Fruit fly (Drosophila melanogaster): ENCODE results near the gene Nubp2.
A peak's percentile ranks its signal among the peaks of the same experiment; 100 is the strongest.

Nubp2 gene

DNA sequence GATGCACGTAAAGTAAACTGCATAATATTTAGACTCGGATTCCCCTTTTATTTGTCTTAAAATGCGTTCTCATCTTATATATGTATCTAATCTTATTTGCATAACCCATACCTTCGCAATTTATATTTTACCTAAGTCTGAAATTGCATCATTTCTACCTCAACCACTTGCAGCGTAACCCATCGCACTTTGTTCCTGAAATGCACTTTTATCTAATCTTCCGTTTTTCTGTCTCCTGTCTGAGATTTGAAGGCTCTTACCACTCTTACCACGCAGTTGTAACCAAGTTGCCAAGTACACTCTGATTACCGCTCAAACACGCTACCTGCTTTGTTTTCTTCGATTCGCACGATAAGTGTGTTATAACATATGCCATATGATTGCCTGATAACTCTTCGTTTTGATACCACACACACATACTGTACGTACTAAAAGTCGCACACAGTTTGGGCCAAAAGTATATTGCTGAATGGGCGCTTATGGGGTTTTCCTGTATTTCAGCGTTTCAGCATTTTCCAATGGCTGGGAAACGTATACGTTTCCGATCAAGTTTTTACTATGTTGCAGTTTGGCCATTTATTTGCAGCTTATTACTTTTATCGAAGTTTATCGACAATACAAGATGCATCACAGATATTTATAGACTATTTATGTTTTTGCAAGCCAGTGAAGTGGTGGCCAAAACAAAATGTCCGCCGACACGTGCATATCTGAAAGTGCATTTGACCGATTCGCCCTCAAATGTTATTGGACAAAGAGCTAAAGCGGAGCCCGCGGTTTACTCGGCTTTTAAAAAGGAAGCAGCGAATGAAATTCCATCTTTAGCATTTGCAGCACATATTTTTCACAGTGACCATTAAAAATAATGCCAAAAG, 13.0 kb downstream of the Nubp2 start (continued):
- no peak for TF ChIP-seq CG14667 (GFP tag; IDR thresholded peaks at IDR 0.05)
- no peak for TF ChIP-seq Fer3 (tag; optimal IDR thresholded peaks at IDR 0.05)
- peak; percentile 74 for TF ChIP-seq sens (GFP tag)
- TF ChIP-seq grn (GFP tag; optimal IDR thresholded peaks at IDR 0.05): peak; percentile 88
- TF ChIP-seq Dip2 (GFP tag; IDR thresholded peaks at IDR 0.05): no peak
- TF ChIP-seq ems (GFP tag; optimal IDR thresholded peaks at IDR 0.05): no peak
- TF ChIP-seq HmgZ (tag; optimal IDR thresholded peaks at IDR 0.05): peak; percentile 16
- TF ChIP-seq Adf1 (GFP tag; IDR thresholded peaks at IDR 0.05): no peak
- TF ChIP-seq trem (tag; optimal IDR thresholded peaks at IDR 0.05): no peak
- no peak for TF ChIP-seq zfh1 (GFP tag; IDR thresholded peaks at IDR 0.05)
- no peak for TF ChIP-seq Atf6 (GFP tag; IDR thresholded peaks at IDR 0.05)
- no peak for TF ChIP-seq odd (GFP tag; optimal IDR thresholded peaks at IDR 0.05)
- TF ChIP-seq CG15479 (GFP tag; optimal IDR thresholded peaks at IDR 0.05): peak; percentile 57
- TF ChIP-seq crol (GFP tag; IDR thresholded peaks at IDR 0.05): no peak
- no peak for TF ChIP-seq CG3847 (GFP tag; IDR thresholded peaks at IDR 0.05)
- peak; percentile 71 for TF ChIP-seq exex (tag; optimal IDR thresholded peaks at IDR 0.05)
- TF ChIP-seq CG15269 (tag; optimal IDR thresholded peaks at IDR 0.05): peak; percentile 18
- TF ChIP-seq grau (tag; optimal IDR thresholded peaks at IDR 0.05): peak; percentile 4
- TF ChIP-seq otp (GFP tag; IDR thresholded peaks at IDR 0.05): no peak
- TF ChIP-seq CG16815 (GFP tag; optimal IDR thresholded peaks at IDR 0.05): no peak
- no peak for TF ChIP-seq Nf-YB (GFP tag; optimal IDR thresholded peaks at IDR 0.05)
- TF ChIP-seq CG4424 (GFP tag; optimal IDR thresholded peaks at IDR 0.05): no peak
- TF ChIP-seq Ada2b (GFP tag; IDR thresholded peaks at IDR 0.05): 0 out of 2 replicates have a peak, but pooled peaks have one; percentile 4
- TF ChIP-seq Rfx (GFP tag; IDR thresholded peaks at IDR 0.05): no peak
- no peak for TF ChIP-seq bowl (GFP tag; IDR thresholded peaks at IDR 0.05)
- TF ChIP-seq slbo (GFP tag; IDR thresholded peaks at IDR 0.05): 0 out of 2 replicates have a peak, but pooled peaks have one; percentile 38
- TF ChIP-seq gro (GFP tag; optimal IDR thresholded peaks at IDR 0.05): peak; percentile 13
- TF ChIP-seq CG17568 (GFP tag; optimal IDR thresholded peaks at IDR 0.05): no peak
- peak; percentile 44 for TF ChIP-seq row (GFP tag; IDR thresholded peaks at IDR 0.05)
- no peak for TF ChIP-seq Usf (GFP tag; optimal IDR thresholded peaks at IDR 0.05)
- TF ChIP-seq E2f1 (GFP tag; IDR thresholded peaks at IDR 0.05): no peak
- TF ChIP-seq tgo (GFP tag; IDR thresholded peaks at IDR 0.05): 0 out of 3 replicates have a peak, but pooled peaks have one; percentile 29
- TF ChIP-seq CG11085 (GFP tag; IDR thresholded peaks at IDR 0.05): no peak
- 0 out of 3 replicates have a peak, but pooled peaks have one; percentile 11 for TF ChIP-seq CG6175 (GFP tag; IDR thresholded peaks at IDR 0.05)
- TF ChIP-seq cwo (GFP tag; optimal IDR thresholded peaks at IDR 0.05): peak; percentile 16
- TF ChIP-seq Pdp1 (GFP tag; optimal IDR thresholded peaks at IDR 0.05): peak in 1 of 2 experiments; percentile 82
- TF ChIP-seq CG7786 (GFP tag; optimal IDR thresholded peaks at IDR 0.05): peak; percentile 8
- no peak for TF ChIP-seq Deaf1 (tag; optimal IDR thresholded peaks at IDR 0.05)
- TF ChIP-seq sim (GFP tag; IDR thresholded peaks at IDR 0.05): no peak
- no peak for TF ChIP-seq maf-S (GFP tag; optimal IDR thresholded peaks at IDR 0.05)
- TF ChIP-seq inv (GFP tag; IDR thresholded peaks at IDR 0.05; ENCODE audit: partially characterized antibody): no peak
- no peak for TF ChIP-seq h (optimal IDR thresholded peaks at IDR 0.05)
- TF ChIP-seq Max (GFP tag; optimal IDR thresholded peaks at IDR 0.05): no peak
- no peak for TF ChIP-seq Rx (GFP tag; IDR thresholded peaks at IDR 0.05)
- TF ChIP-seq insv (GFP tag; optimal IDR thresholded peaks at IDR 0.05): no peak
- no peak for TF ChIP-seq fd3F (GFP tag; optimal IDR thresholded peaks at IDR 0.05)
- TF ChIP-seq Gsc (GFP tag; IDR thresholded peaks at IDR 0.05): no peak
- no peak for TF ChIP-seq CG31365 (tag; optimal IDR thresholded peaks at IDR 0.05)
- no peak for TF ChIP-seq CG16779 (GFP tag; IDR thresholded peaks at IDR 0.05)
- TF ChIP-seq CG8478 (optimal IDR thresholded peaks at IDR 0.05): no peak
- no peak for TF ChIP-seq onecut (GFP tag; IDR thresholded peaks at IDR 0.05)

All from whole organism, embryonic.